Worm (Caenorhabditis elegans) whole organism, late embryonic: ENCODE results near the gene eol-1.

Source experiments
- C38D4.7 ChIP-seq: fragments of 200-800 bp; sonication (Bioruptor generic); optimal IDR thresholded peaks from 2 replicates; lab custom pipeline; 2018; ENCODE audit warnings: mild to moderate bottlenecking, missing genetic modification characterization, moderate library complexity, missing compliant biosample characterization
- ama-1 ChIP-seq: fragments of 150-350 bp; optimal IDR thresholded peaks from 2 replicates; lab custom pipeline; 2014
- ceh-18 ChIP-seq: sonication (generic microtip); optimal IDR thresholded peaks from 2 replicates; lab custom pipeline; 2016; ENCODE audit warnings: missing genetic modification characterization, missing compliant biosample characterization
- ceh-31 ChIP-seq: sonication (generic microtip); optimal IDR thresholded peaks from 2 replicates; lab custom pipeline; 2016; ENCODE audit warnings: missing genetic modification characterization, missing compliant biosample characterization
- hlh-15 ChIP-seq: sonication (generic microtip); optimal IDR thresholded peaks from 2 replicates; lab custom pipeline; 2016; ENCODE audit warnings: missing genetic modification characterization, missing compliant biosample characterization
- hlh-30 ChIP-seq: sonication (generic microtip); optimal IDR thresholded peaks from 2 replicates; lab custom pipeline; 2017; ENCODE audit warnings: antibody characterized with exemption, missing genetic modification characterization, missing compliant biosample characterization; ENCODE audit not compliant: insufficient read depth
- nhr-11 ChIP-seq: fragments of 150-350 bp; optimal IDR thresholded peaks from 2 replicates; lab custom pipeline; 2014; ENCODE audit warnings: missing biosample characterization, missing genetic modification characterization
- pax-1 ChIP-seq: fragments of 150-350 bp; optimal IDR thresholded peaks from 2 replicates; lab custom pipeline; 2014; ENCODE audit warnings: missing biosample characterization, missing genetic modification characterization
- pha-2 ChIP-seq: sonication (generic microtip); optimal IDR thresholded peaks from 2 replicates; lab custom pipeline; 2017; ENCODE audit warnings: mild to moderate bottlenecking, missing genetic modification characterization, missing compliant biosample characterization
- pqm-1 ChIP-seq: sonication (generic microtip); optimal IDR thresholded peaks from 2 replicates; lab custom pipeline; 2016; ENCODE audit warnings: missing genetic modification characterization, missing compliant biosample characterization
- unc-55 ChIP-seq: sonication (generic microtip); optimal IDR thresholded peaks from 2 replicates; lab custom pipeline; 2017; ENCODE audit warnings: missing biosample characterization, missing genetic modification reagents, missing genetic modification characterization
- ztf-16 ChIP-seq: sonication (generic microtip); optimal IDR thresholded peaks from 2 replicates; lab custom pipeline; 2017; ENCODE audit warnings: missing genetic modification characterization, missing compliant biosample characterization

ce11 chrV:13934545-13934944, 46.2 kb downstream of the eol-1 start, which contains the start of gene R10D12.1:
- TF ChIP-seq pqm-1 (tag; lab: Kevin White, UChicago) (no peak), C38D4.7 (GFP tag; lab: Kevin White, UChicago) (no peak), hlh-30 (tag; lab: Kevin White, UChicago) (no peak), ceh-18 (tag; lab: Kevin White, UChicago) (no peak), ztf-16 (tag; lab: Kevin White, UChicago) (no peak), pha-2 (tag; lab: Kevin White, UChicago) (no peak), pax-1 (no peak), ama-1 (no peak), nhr-11 (tag; lab: Kevin White, UChicago) (no peak), unc-55 (GFP tag; lab: Kevin White, UChicago) (no peak), hlh-15 (tag; lab: Kevin White, UChicago) (no peak), ceh-31 (tag; lab: Kevin White, UChicago) (no peak)
